Fruit fly (Drosophila melanogaster): Measurements from ENCODE around the gene CG42750.

DNA sequence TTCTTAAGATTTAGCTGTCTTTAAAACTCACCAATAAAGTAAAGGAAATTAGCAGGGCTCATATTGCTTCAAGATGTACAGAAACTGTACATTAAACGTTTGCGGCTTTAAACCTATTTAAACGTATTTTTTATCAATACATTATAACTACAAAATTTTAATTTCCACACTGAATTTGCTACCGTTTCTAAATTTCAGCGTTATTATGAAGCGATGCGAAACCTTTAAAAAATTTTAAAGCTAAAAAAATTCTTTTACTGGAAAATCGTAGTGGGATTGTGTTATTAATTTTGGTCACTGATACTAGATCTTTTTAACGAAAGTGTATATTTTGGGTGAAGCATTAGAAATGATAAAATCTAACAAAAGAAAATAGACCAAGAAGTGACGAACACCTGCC, 33.8 kb upstream of the CG42750 start, which contains the start of gene CG43354:
- no peak for TF ChIP-seq CG15710 (tag; optimal IDR thresholded peaks at IDR 0.05)
- TF ChIP-seq CG12605 (GFP tag; IDR thresholded peaks at IDR 0.05): no peak
- TF ChIP-seq CG13204 (GFP tag; optimal IDR thresholded peaks at IDR 0.05): no peak
- no peak for TF ChIP-seq fd96Ca (GFP tag; IDR thresholded peaks at IDR 0.05)
- TF ChIP-seq Ets98B (GFP tag; IDR thresholded peaks at IDR 0.05): no peak
- TF ChIP-seq rn (GFP tag; IDR thresholded peaks at IDR 0.05): no peak
- no peak for TF ChIP-seq CG8301 (tag; optimal IDR thresholded peaks at IDR 0.05)
- TF ChIP-seq CG8159 (tag; optimal IDR thresholded peaks at IDR 0.05): no peak
- no peak for TF ChIP-seq EcR (GFP tag; optimal IDR thresholded peaks at IDR 0.05)
- TF ChIP-seq CG14655 (GFP tag; optimal IDR thresholded peaks at IDR 0.05): no peak
